Fruit fly (Drosophila melanogaster): ENCODE results near the gene S-Lap1.
A peak's percentile ranks its signal among the peaks of the same experiment; 100 is the strongest.

S-Lap1 gene

dm6 chr3L:8628964-8629363 is 11.9 kb downstream of the S-Lap1 start (continued):
- TF ChIP-seq CG17802 (tag; optimal IDR thresholded peaks at IDR 0.05) (peak; percentile 5), CG7963 (GFP tag; IDR thresholded peaks at IDR 0.05; ENCODE audit: partially characterized antibody) (no peak), Hr78 (GFP tag; optimal IDR thresholded peaks at IDR 0.05) (peak in 1 of 2 experiments; percentile 49), CG10209 (GFP tag; optimal IDR thresholded peaks at IDR 0.05) (peak; percentile 31), wek (GFP tag; optimal IDR thresholded peaks at IDR 0.05) (no peak), pzg (GFP tag; optimal IDR thresholded peaks at IDR 0.05) (no peak), CG9215 (GFP tag; IDR thresholded peaks at IDR 0.05) (peak; percentile 65; the same call in 1 of the 2 replicates), pfk (GFP tag; optimal IDR thresholded peaks at IDR 0.05) (no peak), ro (GFP tag; IDR thresholded peaks at IDR 0.05) (peak; percentile 37; the same call in 1 of the 2 replicates), sna (GFP tag; IDR thresholded peaks at IDR 0.05; ENCODE audit: partially characterized antibody) (no peak), usp (GFP tag; optimal IDR thresholded peaks at IDR 0.05) (no peak), sima (GFP tag; optimal IDR thresholded peaks at IDR 0.05) (no peak), Tbp (GFP tag; optimal IDR thresholded peaks at IDR 0.05) (no peak), D19A (tag; optimal IDR thresholded peaks at IDR 0.05) (peak; percentile 61), CG6813 (GFP tag; optimal IDR thresholded peaks at IDR 0.05) (peak; percentile 22), Optix (GFP tag; IDR thresholded peaks at IDR 0.05) (no peak), CG11560 (tag; IDR thresholded peaks at IDR 0.05) (peak; percentile 48; the same call in 1 of the 3 replicates), toy (GFP tag; IDR thresholded peaks at IDR 0.05) (peak; percentile 60; the same call in 1 of the 2 replicates), exex (tag; optimal IDR thresholded peaks at IDR 0.05) (no peak), ttk (GFP tag; IDR thresholded peaks at IDR 0.05) (peak; percentile 64; the same call in 1 of the 2 replicates), cas (GFP tag; IDR thresholded peaks at IDR 0.05) (0 out of 2 replicates have a peak, but pooled peaks have one; percentile 11), CG10147 (GFP tag; optimal IDR thresholded peaks at IDR 0.05) (peak; percentile 66), hth (optimal IDR thresholded peaks at IDR 0.05) (no peak), BEAF-32 (GFP tag; optimal IDR thresholded peaks at IDR 0.05) (no peak), NK7.1 (GFP tag; optimal IDR thresholded peaks at IDR 0.05) (no peak), seq (GFP tag; IDR thresholded peaks at IDR 0.05) (0 out of 2 replicates have a peak, but pooled peaks have one; percentile 27), lmd (GFP tag; IDR thresholded peaks at IDR 0.05) (peak; percentile 83), CG2116 (GFP tag; optimal IDR thresholded peaks at IDR 0.05) (no peak), B-H1 (GFP tag; IDR thresholded peaks at IDR 0.05) (peak; percentile 83), Hand (GFP tag; optimal IDR thresholded peaks at IDR 0.05) (no peak), disco-r (GFP tag; optimal IDR thresholded peaks at IDR 0.05) (no peak), CG32772 (GFP tag; IDR thresholded peaks at IDR 0.05) (peak; percentile 76), CG8388 (GFP tag; optimal IDR thresholded peaks at IDR 0.05) (peak; percentile 49), CG8281 (tag; optimal IDR thresholded peaks at IDR 0.05) (peak; percentile 36), CG13775 (GFP tag; optimal IDR thresholded peaks at IDR 0.05) (peak; percentile 33), CG7839 (tag; optimal IDR thresholded peaks at IDR 0.05) (peak; percentile 87), Bteb2 (GFP tag; optimal IDR thresholded peaks at IDR 0.05) (no peak), CG11398 (GFP tag; optimal IDR thresholded peaks at IDR 0.05) (no peak), Six4 (GFP tag; optimal IDR thresholded peaks at IDR 0.05) (peak; percentile 70), az2 (GFP tag; optimal IDR thresholded peaks at IDR 0.05) (peak; percentile 51), Xbp1 (GFP tag; optimal IDR thresholded peaks at IDR 0.05) (peak; percentile 50), gcm2 (GFP tag; optimal IDR thresholded peaks at IDR 0.05) (no peak), CG11696 (GFP tag; IDR thresholded peaks at IDR 0.05) (peak; percentile 66), CG17612 (GFP tag; IDR thresholded peaks at IDR 0.05) (0 out of 2 replicates have a peak, but pooled peaks have one; percentile 29), Nf-YB (GFP tag; optimal IDR thresholded peaks at IDR 0.05) (no peak), Neu2 (GFP tag; optimal IDR thresholded peaks at IDR 0.05; ENCODE audit: borderline replicate concordance) (no peak), insv (GFP tag; optimal IDR thresholded peaks at IDR 0.05) (no peak), CG12155 (GFP tag; optimal IDR thresholded peaks at IDR 0.05) (no peak), Med (GFP tag) (peak; percentile 63), corto (GFP tag; optimal IDR thresholded peaks at IDR 0.05) (no peak), CG7357 (GFP tag; IDR thresholded peaks at IDR 0.05) (peak; percentile 59)

Measured in whole organism, embryonic.